Fruit fly (Drosophila melanogaster) whole organism, embryonic: ENCODE results near the gene CG11791.
A peak's percentile ranks its signal among the peaks of the same experiment; 100 is the strongest.

ENCODE experiments used
- Bgb ChIP-seq: fragments of 200-800 bp; sonication (Bioruptor generic); IDR thresholded peaks from 2 replicates; pipeline ENCODE4 v1.3.6; 2022; ENCODE audit warnings: missing biosample characterization, missing genetic modification characterization; ENCODE audit not compliant: partially characterized antibody
- CG12942 ChIP-seq: fragments of 200-800 bp; sonication (Bioruptor generic); optimal IDR thresholded peaks from 3 replicates; lab custom pipeline; 2016; ENCODE audit warnings: missing biosample characterization, missing genetic modification characterization
- CG14860 ChIP-seq: fragments of 200-800 bp; sonication (Bioruptor generic); IDR thresholded peaks from 3 replicates; pipeline ENCODE4 v1.3.6; 2022; ENCODE audit warnings: missing biosample characterization, missing genetic modification characterization; ENCODE audit not compliant: partially characterized antibody
- CG16815 ChIP-seq: fragments of 200-800 bp; sonication (Bioruptor generic); optimal IDR thresholded peaks from 3 replicates; lab custom pipeline; 2017; ENCODE audit warnings: missing biosample characterization, mild to moderate bottlenecking, missing genetic modification characterization
- CG17829 ChIP-seq: fragments of 200-800 bp; optimal IDR thresholded peaks from 2 replicates; lab custom pipeline; 2019; ENCODE audit warnings: missing biosample characterization, mild to moderate bottlenecking, missing genetic modification characterization, moderate library complexity
- CG2116 ChIP-seq: fragments of 200-800 bp; sonication (Bioruptor generic); optimal IDR thresholded peaks from 3 replicates; lab custom pipeline; 2018; ENCODE audit warnings: missing biosample characterization, mild to moderate bottlenecking, missing genetic modification characterization
- CG32532 ChIP-seq: fragments of 200-800 bp; sonication (Bioruptor generic); IDR thresholded peaks from 2 replicates; pipeline ENCODE4 v1.3.6; 2022; ENCODE audit warnings: missing biosample characterization, missing genetic modification characterization
- CG3847 ChIP-seq: fragments of 200-800 bp; sonication (Bioruptor generic); IDR thresholded peaks from 2 replicates; pipeline ENCODE4 v1.3.6; 2022; ENCODE audit warnings: missing biosample characterization, missing genetic modification characterization
- CG4282 ChIP-seq: fragments of 200-800 bp; sonication (Bioruptor generic); optimal IDR thresholded peaks from 2 replicates; lab custom pipeline; 2016; ENCODE audit warnings: missing biosample characterization, missing genetic modification characterization
- CG4328 ChIP-seq: fragments of 200-800 bp; sonication (Bioruptor generic); optimal IDR thresholded peaks from 3 replicates; lab custom pipeline; 2017; ENCODE audit warnings: missing biosample characterization, missing genetic modification reagents, missing genetic modification characterization
- CG5245 ChIP-seq: fragments of 200-800 bp; sonication (Bioruptor generic); optimal IDR thresholded peaks from 3 replicates; lab custom pipeline; 2016; ENCODE audit warnings: missing biosample characterization, missing genetic modification characterization
- CG8281 ChIP-seq: fragments of 200-800 bp; sonication (Bioruptor generic); optimal IDR thresholded peaks from 2 replicates; lab custom pipeline; 2018; ENCODE audit warnings: missing biosample characterization, mild to moderate bottlenecking, missing genetic modification characterization, moderate library complexity
- CG9817 ChIP-seq: fragments of 200-800 bp; sonication (Bioruptor generic); optimal IDR thresholded peaks from 2 replicates; lab custom pipeline; 2018; ENCODE audit warnings: missing biosample characterization, mild to moderate bottlenecking, missing genetic modification characterization, moderate library complexity
- Deaf1 ChIP-seq: fragments of 200-800 bp; optimal IDR thresholded peaks from 3 replicates; lab custom pipeline; 2019; ENCODE audit warnings: missing biosample characterization, mild to moderate bottlenecking, missing genetic modification characterization, moderate library complexity
- Doc3 ChIP-seq: fragments of 200-800 bp; sonication (Bioruptor generic); IDR thresholded peaks from 3 replicates; pipeline ENCODE4 v1.3.6; 2022; ENCODE audit warnings: missing biosample characterization, missing genetic modification characterization; ENCODE audit not compliant: partially characterized antibody
- E2f2 ChIP-seq: fragments of 200-800 bp; sonication (Bioruptor generic); IDR thresholded peaks from 2 replicates; pipeline ENCODE4 v1.3.6; 2022; ENCODE audit warnings: missing biosample characterization, missing genetic modification characterization
- GATAe ChIP-seq: fragments of 200-800 bp; sonication (Bioruptor generic); conservative IDR thresholded peaks from 2 replicates; pipeline ENCODE4 v1.3.6; 2022; ENCODE audit warnings: missing biosample characterization, missing genetic modification characterization
- Med ChIP-seq: fragments of 200-800 bp; sonication (Bioruptor generic); peaks from one replicate; lab custom pipeline; 2016; ENCODE audit warnings: missing biosample characterization, missing genetic modification characterization, mild to moderate bottlenecking, inconsistent platforms, moderate library complexity
- Myb ChIP-seq: fragments of 200-800 bp; sonication (Bioruptor generic); optimal IDR thresholded peaks from 2 replicates; lab custom pipeline; 2016; ENCODE audit warnings: missing biosample characterization, missing genetic modification characterization
- Scr ChIP-seq: fragments of 200-800 bp; sonication (Bioruptor generic); IDR thresholded peaks from 2 replicates; pipeline ENCODE4 v1.3.6; 2022; ENCODE audit warnings: missing biosample characterization, missing genetic modification characterization; ENCODE audit not compliant: partially characterized antibody
- Sry-δ ChIP-seq: fragments of 200-800 bp; sonication (Bioruptor generic); optimal IDR thresholded peaks from 2 replicates; lab custom pipeline; 2016; ENCODE audit warnings: missing biosample characterization, missing genetic modification characterization
- Usf ChIP-seq: fragments of 200-800 bp; sonication (Bioruptor generic); optimal IDR thresholded peaks from 2 replicates; lab custom pipeline; 2017; ENCODE audit warnings: missing genotype, missing biosample characterization, missing genetic modification characterization
- Xrp1 ChIP-seq: fragments of 200-800 bp; sonication (Bioruptor generic); IDR thresholded peaks from 2 replicates; pipeline ENCODE4 v1.3.6; 2022; ENCODE audit warnings: missing biosample characterization, missing genetic modification characterization
- bbx ChIP-seq: fragments of 200-800 bp; sonication (Bioruptor generic); IDR thresholded peaks from 2 replicates; pipeline ENCODE4 v1.3.6; 2022; ENCODE audit warnings: missing biosample characterization, missing genetic modification characterization; ENCODE audit not compliant: partially characterized antibody
- ci ChIP-seq: fragments of 200-800 bp; sonication (Bioruptor generic); IDR thresholded peaks from 3 replicates; pipeline ENCODE4 v1.3.6; 2022; ENCODE audit warnings: missing biosample characterization, missing genetic modification characterization
- ftz-f1 ChIP-seq: fragments of 200-800 bp; sonication (Bioruptor generic); optimal IDR thresholded peaks from 2 replicates; lab custom pipeline; 2016; ENCODE audit warnings: missing biosample characterization, missing genetic modification characterization
- gfzf ChIP-seq: fragments of 200-800 bp; sonication (Bioruptor generic); optimal IDR thresholded peaks from 2 replicates; lab custom pipeline; 2016; ENCODE audit warnings: missing biosample characterization, mild to moderate bottlenecking, missing genetic modification characterization, moderate library complexity
- grn ChIP-seq: fragments of 200-800 bp; sonication (Bioruptor generic); optimal IDR thresholded peaks from 3 replicates; lab custom pipeline; 2017; ENCODE audit warnings: missing biosample characterization, missing genetic modification characterization
- gro ChIP-seq: fragments of 200-800 bp; sonication (Bioruptor generic); optimal IDR thresholded peaks from 2 replicates; lab custom pipeline; 2016; ENCODE audit warnings: missing biosample characterization, missing genetic modification characterization
- gt ChIP-seq: fragments of 200-800 bp; sonication (Bioruptor generic); IDR thresholded peaks from 2 replicates; pipeline ENCODE4 v1.3.6; 2022; ENCODE audit warnings: missing biosample characterization, missing genetic modification characterization
- hb ChIP-seq: fragments of 200-800 bp; sonication (Bioruptor generic); IDR thresholded peaks from 3 replicates; pipeline ENCODE4 v1.3.6; 2022; ENCODE audit warnings: missing biosample characterization, missing genetic modification characterization; ENCODE audit not compliant: partially characterized antibody
- lbe ChIP-seq: fragments of 200-800 bp; sonication (Bioruptor generic); optimal IDR thresholded peaks from 2 replicates; lab custom pipeline; 2016; ENCODE audit warnings: missing biosample characterization, mild to moderate bottlenecking, missing genetic modification characterization
- lilli ChIP-seq: fragments of 200-800 bp; sonication (Bioruptor generic); optimal IDR thresholded peaks from 3 replicates; lab custom pipeline; 2016; ENCODE audit warnings: missing biosample characterization, missing genetic modification characterization
- pzg ChIP-seq: fragments of 200-800 bp; sonication (Bioruptor generic); optimal IDR thresholded peaks from 3 replicates; lab custom pipeline; 2018; ENCODE audit warnings: missing biosample characterization, mild to moderate bottlenecking, missing genetic modification characterization, moderate library complexity
- repo ChIP-seq: fragments of 200-800 bp; sonication (Bioruptor generic); optimal IDR thresholded peaks from 2 replicates; lab custom pipeline; 2016; ENCODE audit warnings: missing biosample characterization, missing genetic modification characterization
- rib ChIP-seq: fragments of 200-800 bp; sonication (Bioruptor generic); IDR thresholded peaks from 2 replicates; pipeline ENCODE4 v1.3.6; 2022; ENCODE audit warnings: missing biosample characterization, missing genetic modification characterization
- sna ChIP-seq: fragments of 200-800 bp; sonication (Bioruptor generic); IDR thresholded peaks from 2 replicates; pipeline ENCODE4 v1.3.6; 2022; ENCODE audit warnings: missing biosample characterization, missing genetic modification characterization; ENCODE audit not compliant: partially characterized antibody
- stwl ChIP-seq: fragments of 200-800 bp; sonication (Bioruptor generic); optimal IDR thresholded peaks from 3 replicates; lab custom pipeline; 2018; ENCODE audit warnings: missing biosample characterization, mild to moderate bottlenecking, missing genetic modification characterization, moderate library complexity
- tna ChIP-seq: fragments of 200-800 bp; sonication (Bioruptor generic); IDR thresholded peaks from 2 replicates; pipeline ENCODE4 v1.3.6; 2022; ENCODE audit warnings: missing biosample characterization, missing genetic modification characterization; ENCODE audit not compliant: partially characterized antibody
- toy ChIP-seq: fragments of 200-800 bp; sonication (Bioruptor generic); IDR thresholded peaks from 2 replicates; pipeline ENCODE4 v1.3.6; 2022; ENCODE audit warnings: missing biosample characterization, missing genetic modification characterization
- vnd ChIP-seq: fragments of 200-800 bp; sonication (Bioruptor generic); IDR thresholded peaks from 3 replicates; pipeline ENCODE4 v1.3.6; 2022; ENCODE audit warnings: missing biosample characterization, missing genetic modification characterization; ENCODE audit not compliant: partially characterized antibody

The CG11791 gene

dm6 chr3R:25047504-25047903 lies 1.9 kb upstream of the CG11791 start, which contains the start of gene CG11790 (continued):
- TF ChIP-seq hb (GFP tag; lab: Robert Waterston, UW) = peak; percentile 61; the same call in 2 of the 3 replicates
- TF ChIP-seq CG4282 (GFP tag; lab: Kevin White, UChicago) = no peak
- no peak for TF ChIP-seq repo
- TF ChIP-seq Usf (GFP tag; lab: Kevin White, UChicago) = no peak
- peak; percentile 25; the same call in 1 of the 2 replicates for TF ChIP-seq Xrp1 (GFP tag; lab: Robert Waterston, UW)
- no peak for TF ChIP-seq grn (GFP tag; lab: Kevin White, UChicago)
- TF ChIP-seq CG5245 = no peak
- TF ChIP-seq rib (GFP tag; lab: Robert Waterston, UW) = no peak
- no peak for TF ChIP-seq toy (GFP tag; lab: Robert Waterston, UW)
- no peak for TF ChIP-seq CG9817
- TF ChIP-seq Scr (GFP tag; lab: Robert Waterston, UW) = peak; percentile 77
- no peak for TF ChIP-seq CG4328 (GFP tag; lab: Kevin White, UChicago)
- peak; percentile 7 for TF ChIP-seq CG17829 (tag; lab: Kevin White, UChicago)
- no peak for TF ChIP-seq GATAe (GFP tag; lab: Robert Waterston, UW)
- peak; percentile 80 for TF ChIP-seq Med (GFP tag; lab: Kevin White, UChicago)
- TF ChIP-seq gt (GFP tag; lab: Robert Waterston, UW) = no peak
- peak; percentile 2 for TF ChIP-seq lbe (GFP tag; lab: Kevin White, UChicago)
- peak; percentile 7 for TF ChIP-seq lilli (GFP tag; lab: Kevin White, UChicago)
- TF ChIP-seq CG2116 = peak; percentile 59
- no peak for TF ChIP-seq CG12942 (GFP tag; lab: Kevin White, UChicago)
- TF ChIP-seq CG3847 (GFP tag; lab: Robert Waterston, UW) = no peak
- peak; percentile 63 for TF ChIP-seq pzg (GFP tag; lab: Kevin White, UChicago)
- peak; percentile 38 for TF ChIP-seq stwl (tag; lab: Kevin White, UChicago)
- peak; percentile 75 for TF ChIP-seq sna (GFP tag; lab: Robert Waterston, UW)
- peak; percentile 85 for TF ChIP-seq bbx (GFP tag; lab: Robert Waterston, UW)
- peak; percentile 71 for TF ChIP-seq CG14860 (GFP tag; lab: Robert Waterston, UW)
- peak; percentile 43; the same call in 1 of the 2 replicates for TF ChIP-seq CG32532 (GFP tag; lab: Robert Waterston, UW)
- peak; percentile 65 for TF ChIP-seq vnd (GFP tag; lab: Robert Waterston, UW)
- TF ChIP-seq Myb (GFP tag; lab: Kevin White, UChicago) = peak; percentile 11
- peak; percentile 69 for TF ChIP-seq ftz-f1
- 0 out of 2 replicates have a peak, but pooled peaks have one; percentile 21 for TF ChIP-seq E2f2 (GFP tag; lab: Robert Waterston, UW)
- peak; percentile 87 for TF ChIP-seq Bgb (GFP tag; lab: Robert Waterston, UW)
- TF ChIP-seq CG16815 = no peak
- peak; percentile 85 for TF ChIP-seq Doc3 (GFP tag; lab: Robert Waterston, UW)
- peak; percentile 73 for TF ChIP-seq tna (GFP tag; lab: Robert Waterston, UW)
- TF ChIP-seq Sry-δ = peak; percentile 75
- no peak for TF ChIP-seq CG8281 (tag; lab: Kevin White, UChicago)
- TF ChIP-seq gfzf (GFP tag; lab: Kevin White, UChicago) = peak; percentile 25
- peak; percentile 5 for TF ChIP-seq gro (GFP tag; lab: Kevin White, UChicago)
- TF ChIP-seq ci (GFP tag; lab: Robert Waterston, UW) = peak; percentile 59; the same call in 2 of the 3 replicates
- TF ChIP-seq Deaf1 (tag; lab: Kevin White, UChicago) = peak; percentile 2
